Worm (Caenorhabditis elegans) whole organism, early embryonic: Measurements from ENCODE around the gene srbc-68.

Experiments used
- B0310.2 ChIP-seq: sonication (generic microtip); optimal IDR thresholded peaks from 2 replicates; lab custom pipeline; 2016; ENCODE audit warnings: mild to moderate bottlenecking, missing genetic modification characterization, missing compliant biosample characterization
- F13C5.2 ChIP-seq: sonication (generic microtip); optimal IDR thresholded peaks from 2 replicates; lab custom pipeline; 2017; ENCODE audit warnings: mild to moderate bottlenecking, missing genetic modification characterization, inconsistent platforms, missing compliant biosample characterization
- aly-1 ChIP-seq: sonication (generic microtip); optimal IDR thresholded peaks from 2 replicates; lab custom pipeline; 2016; ENCODE audit warnings: missing genetic modification characterization, missing compliant biosample characterization
- ama-1 ChIP-seq: fragments of 150-350 bp; optimal IDR thresholded peaks from 2 replicates; lab custom pipeline; 2014
- ceh-13 ChIP-seq: fragments of 200-800 bp; sonication (Bioruptor generic); optimal IDR thresholded peaks from 2 replicates; lab custom pipeline; 2018; ENCODE audit warnings: mild to moderate bottlenecking, missing genetic modification characterization, missing compliant biosample characterization
- ceh-36 ChIP-seq: sonication (generic microtip); optimal IDR thresholded peaks from 2 replicates; lab custom pipeline; 2016; ENCODE audit warnings: missing genetic modification characterization, inconsistent platforms, missing compliant biosample characterization
- ets-7 ChIP-seq: sonication (generic microtip); optimal IDR thresholded peaks from 2 replicates; lab custom pipeline; 2016; ENCODE audit warnings: missing genotype, missing genetic modification characterization, missing compliant biosample characterization
- flt-1 ChIP-seq: fragments of 200-800 bp; sonication (Bioruptor generic); IDR thresholded peaks from 2 replicates; pipeline ENCODE4 v1.3.6; 2022; ENCODE audit warnings: missing genetic modification characterization, missing compliant biosample characterization
- hmbx-1 ChIP-seq: sonication (generic microtip); optimal IDR thresholded peaks from 2 replicates; lab custom pipeline; 2016; ENCODE audit warnings: mild to moderate bottlenecking, missing genetic modification characterization, missing compliant biosample characterization
- hmg-4 ChIP-seq: fragments of 200-800 bp; sonication (Bioruptor generic); optimal IDR thresholded peaks from 2 replicates; lab custom pipeline; 2018; ENCODE audit warnings: mild to moderate bottlenecking, missing genetic modification characterization, missing compliant biosample characterization
- hnd-1 ChIP-seq: sonication (generic microtip); optimal IDR thresholded peaks from 2 replicates; lab custom pipeline; 2016; ENCODE audit warnings: missing genetic modification characterization, missing compliant biosample characterization
- pes-1 ChIP-seq: fragments of 200-800 bp; sonication (Bioruptor generic); IDR thresholded peaks from 2 replicates; pipeline ENCODE4 v1.3.6; 2022; ENCODE audit warnings: missing genetic modification reagents, missing genetic modification characterization, missing compliant biosample characterization
- scrt-1 ChIP-seq: fragments of 200-800 bp; sonication (Bioruptor generic); IDR thresholded peaks from 2 replicates; pipeline ENCODE4 v1.3.6; 2022; ENCODE audit warnings: missing genetic modification characterization, missing compliant biosample characterization
- sea-1 ChIP-seq: fragments of 200-800 bp; sonication (Bioruptor generic); conservative IDR thresholded peaks from 2 replicates; pipeline ENCODE4 v1.3.6; 2022; ENCODE audit warnings: missing genetic modification characterization, missing compliant biosample characterization
- tbx-11 ChIP-seq: fragments of 200-800 bp; sonication (Bioruptor generic); IDR thresholded peaks from 2 replicates; pipeline ENCODE4 v1.3.6; 2022; ENCODE audit warnings: missing genetic modification characterization, missing compliant biosample characterization
- tbx-37 ChIP-seq: fragments of 200-800 bp; sonication (Bioruptor generic); conservative IDR thresholded peaks from 2 replicates; pipeline ENCODE4 v1.3.6; 2022; ENCODE audit warnings: missing genetic modification reagents, missing genetic modification characterization, missing compliant biosample characterization
- tra-4 ChIP-seq: sonication (generic microtip); optimal IDR thresholded peaks from 2 replicates; lab custom pipeline; 2017; ENCODE audit warnings: missing genetic modification characterization, missing compliant biosample characterization

Gene srbc-68

ce11 chrV:3583622-3584021 lies 37.2 kb upstream of the srbc-68 start:
- no peak for TF ChIP-seq aly-1
- no peak for TF ChIP-seq tbx-37 (GFP tag; lab: Robert Waterston, UW)
- TF ChIP-seq tra-4 (tag; lab: Kevin White, UChicago), result no peak
- TF ChIP-seq B0310.2, result no peak
- no peak for TF ChIP-seq ceh-36
- TF ChIP-seq tbx-11 (GFP tag; lab: Robert Waterston, UW), result no peak

DNA sequence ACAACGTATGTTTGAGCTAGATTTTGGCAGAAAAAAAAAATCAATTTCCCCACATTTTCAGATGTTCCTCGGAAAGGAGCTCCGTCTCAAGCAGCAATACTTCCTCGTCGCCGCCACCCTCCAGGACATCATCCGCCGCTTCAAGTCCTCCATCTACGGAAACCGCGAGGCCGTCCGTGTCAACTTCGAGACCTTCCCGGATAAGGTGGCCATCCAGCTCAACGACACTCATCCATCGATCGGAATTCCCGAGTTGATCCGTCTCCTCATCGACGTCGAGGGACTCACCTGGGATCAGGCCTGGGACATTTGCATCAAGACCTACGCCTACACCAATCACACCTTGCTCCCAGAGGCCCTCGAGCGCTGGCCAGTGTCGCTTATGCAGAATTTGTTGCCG lies 36.3 kb upstream of the srbc-68 start:
- no peak for TF ChIP-seq F13C5.2
- no peak for TF ChIP-seq sea-1 (GFP tag; lab: Robert Waterston, UW)
- TF ChIP-seq aly-1, result no peak
- TF ChIP-seq B0310.2, result no peak
- TF ChIP-seq tra-4 (tag; lab: Kevin White, UChicago), result no peak
- no peak for TF ChIP-seq tbx-37 (GFP tag; lab: Robert Waterston, UW)
- no peak for TF ChIP-seq hnd-1 (tag; lab: Kevin White, UChicago)

DNA sequence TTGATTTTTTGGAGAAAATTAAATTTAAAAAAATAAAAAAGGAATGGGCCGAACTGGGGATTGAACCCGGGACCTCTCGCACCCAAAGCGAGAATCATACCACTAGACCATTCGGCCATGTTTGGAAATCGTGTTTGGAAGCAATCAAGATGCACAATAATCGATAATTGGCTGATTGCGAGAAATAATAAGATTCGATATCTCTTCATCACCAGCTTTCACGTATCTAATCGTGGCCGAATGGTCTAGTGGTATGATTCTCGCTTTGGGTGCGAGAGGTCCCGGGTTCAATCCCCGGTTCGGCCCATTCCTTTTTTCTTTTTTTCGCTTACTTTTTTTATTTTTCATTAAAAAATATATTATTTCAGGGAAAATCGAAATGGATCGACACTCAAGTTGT lies 35.7 kb upstream of the srbc-68 start:
- TF ChIP-seq pes-1 (GFP tag; lab: Robert Waterston, UW) (0 out of 2 replicates have a peak, but pooled peaks have one; percentile 9), tbx-37 (GFP tag; lab: Robert Waterston, UW) (no peak)

DNA sequence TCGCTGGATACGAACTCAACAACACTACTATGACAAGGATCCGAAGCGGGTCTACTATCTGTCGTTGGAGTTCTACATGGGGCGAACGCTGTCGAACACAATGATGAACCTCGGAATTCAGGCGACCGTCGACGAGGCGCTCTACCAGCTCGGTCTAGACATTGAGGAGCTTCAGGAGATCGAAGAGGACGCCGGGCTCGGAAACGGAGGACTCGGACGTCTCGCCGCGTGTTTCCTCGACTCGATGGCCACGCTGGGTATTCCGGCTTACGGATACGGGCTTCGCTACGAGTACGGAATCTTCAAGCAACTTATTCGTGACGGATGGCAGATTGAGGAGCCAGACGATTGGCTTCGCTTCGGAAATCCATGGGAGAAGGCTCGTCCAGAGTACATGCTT lies 35.2 kb upstream of the srbc-68 start:
- TF ChIP-seq pes-1 (GFP tag; lab: Robert Waterston, UW) (no peak), ama-1 (lab: Kevin White, UChicago) (no peak), hnd-1 (tag; lab: Kevin White, UChicago) (no peak), tbx-11 (GFP tag; lab: Robert Waterston, UW) (no peak), aly-1 (no peak), sea-1 (GFP tag; lab: Robert Waterston, UW) (no peak)

DNA sequence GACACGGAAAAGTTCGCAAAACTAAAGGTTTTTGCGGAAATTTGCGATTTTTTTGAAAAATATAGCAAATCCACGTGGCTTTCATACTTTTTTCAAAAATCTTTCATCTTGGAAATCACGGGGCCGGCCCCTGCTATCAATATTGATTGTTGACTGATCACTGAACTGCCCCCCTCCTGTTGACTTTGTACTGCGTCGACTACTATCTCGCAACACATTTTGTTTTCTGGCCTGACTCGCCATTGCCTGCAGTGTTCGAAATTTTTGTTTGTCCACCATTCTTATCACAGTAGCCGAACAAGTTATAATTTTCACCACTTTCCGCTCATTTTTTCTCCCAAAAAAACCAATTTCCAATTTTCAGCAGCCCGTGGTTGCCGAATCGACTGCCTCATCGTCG lies 34.6 kb upstream of the srbc-68 start:
- TF ChIP-seq ceh-36, result no peak
- no peak for TF ChIP-seq tra-4 (tag; lab: Kevin White, UChicago)
- no peak for TF ChIP-seq tbx-11 (GFP tag; lab: Robert Waterston, UW)
- no peak for TF ChIP-seq F13C5.2
- TF ChIP-seq hmg-4 (GFP tag; lab: Kevin White, UChicago), result no peak
- TF ChIP-seq hmbx-1 (tag; lab: Kevin White, UChicago), result no peak
- TF ChIP-seq ceh-13 (GFP tag; lab: Kevin White, UChicago), result no peak
- no peak for TF ChIP-seq B0310.2
- TF ChIP-seq aly-1, result no peak
- TF ChIP-seq sea-1 (GFP tag; lab: Robert Waterston, UW), result no peak
- no peak for TF ChIP-seq hnd-1 (tag; lab: Kevin White, UChicago)
- no peak for TF ChIP-seq ama-1 (lab: Kevin White, UChicago)
- no peak for TF ChIP-seq pes-1 (GFP tag; lab: Robert Waterston, UW)
- no peak for TF ChIP-seq scrt-1
- TF ChIP-seq ets-7 (tag; lab: Kevin White, UChicago), result no peak
- TF ChIP-seq flt-1 (GFP tag; lab: Robert Waterston, UW), result no peak
- TF ChIP-seq tbx-37 (GFP tag; lab: Robert Waterston, UW), result no peak

DNA sequence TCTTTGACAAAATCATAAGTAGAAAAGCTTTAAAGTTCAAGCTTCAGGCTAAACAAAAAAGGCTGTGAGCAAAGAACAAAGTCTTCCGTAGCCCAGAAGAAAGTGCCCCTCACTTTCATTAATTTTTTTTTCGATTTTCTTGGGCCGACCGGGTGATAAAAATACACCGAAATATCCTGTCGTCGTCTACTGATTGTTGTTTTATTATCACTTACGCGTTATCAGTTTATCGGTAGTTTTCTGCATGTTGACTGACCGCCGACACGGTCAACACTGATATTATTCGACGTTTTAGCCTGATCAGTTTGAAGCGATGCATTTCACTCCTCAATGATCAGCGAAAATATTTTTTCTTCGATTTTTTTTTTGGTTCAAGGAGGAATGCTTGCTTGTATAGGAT lies 34.0 kb upstream of the srbc-68 start:
- no peak for TF ChIP-seq flt-1 (GFP tag; lab: Robert Waterston, UW)
- no peak for TF ChIP-seq ceh-36
- TF ChIP-seq ets-7 (tag; lab: Kevin White, UChicago), result no peak
- no peak for TF ChIP-seq ceh-13 (GFP tag; lab: Kevin White, UChicago)
- no peak for TF ChIP-seq scrt-1
- no peak for TF ChIP-seq aly-1
- no peak for TF ChIP-seq sea-1 (GFP tag; lab: Robert Waterston, UW)
- no peak for TF ChIP-seq hmg-4 (GFP tag; lab: Kevin White, UChicago)
- no peak for TF ChIP-seq ama-1 (lab: Kevin White, UChicago)
- TF ChIP-seq tbx-37 (GFP tag; lab: Robert Waterston, UW), result no peak
- no peak for TF ChIP-seq tra-4 (tag; lab: Kevin White, UChicago)
- no peak for TF ChIP-seq hnd-1 (tag; lab: Kevin White, UChicago)
- TF ChIP-seq tbx-11 (GFP tag; lab: Robert Waterston, UW), result no peak
- TF ChIP-seq B0310.2, result no peak

- TF ChIP-seq ceh-36 (no peak), hnd-1 (tag; lab: Kevin White, UChicago) (no peak), F13C5.2 (no peak), hmg-4 (GFP tag; lab: Kevin White, UChicago) (no peak), tbx-11 (GFP tag; lab: Robert Waterston, UW) (no peak), tra-4 (tag; lab: Kevin White, UChicago) (no peak), tbx-37 (GFP tag; lab: Robert Waterston, UW) (no peak), ceh-13 (GFP tag; lab: Kevin White, UChicago) (no peak), scrt-1 (no peak), ets-7 (tag; lab: Kevin White, UChicago) (no peak), flt-1 (GFP tag; lab: Robert Waterston, UW) (no peak), sea-1 (GFP tag; lab: Robert Waterston, UW) (no peak), aly-1 (no peak), ama-1 (lab: Kevin White, UChicago) (no peak), hmbx-1 (tag; lab: Kevin White, UChicago) (no peak), pes-1 (GFP tag; lab: Robert Waterston, UW) (no peak)
Observed at ce11 chrV:3579795-3580194, 33.4 kb upstream of the srbc-68 start.

- TF ChIP-seq hmg-4 (GFP tag; lab: Kevin White, UChicago), result no peak
- no peak for TF ChIP-seq sea-1 (GFP tag; lab: Robert Waterston, UW)
- TF ChIP-seq ceh-36, result no peak
- TF ChIP-seq flt-1 (GFP tag; lab: Robert Waterston, UW), result no peak
- no peak for TF ChIP-seq hmbx-1 (tag; lab: Kevin White, UChicago)
- TF ChIP-seq tbx-11 (GFP tag; lab: Robert Waterston, UW), result no peak
- TF ChIP-seq ets-7 (tag; lab: Kevin White, UChicago), result no peak
- TF ChIP-seq aly-1, result no peak
- TF ChIP-seq tra-4 (tag; lab: Kevin White, UChicago), result no peak
- TF ChIP-seq ama-1 (lab: Kevin White, UChicago), result no peak
- no peak for TF ChIP-seq pes-1 (GFP tag; lab: Robert Waterston, UW)
- no peak for TF ChIP-seq tbx-37 (GFP tag; lab: Robert Waterston, UW)
Observed at ce11 chrV:3579248-3579647, 32.8 kb upstream of the srbc-68 start.
